Worm (Caenorhabditis elegans): ENCODE measurements around the gene srg-5.

DNA sequence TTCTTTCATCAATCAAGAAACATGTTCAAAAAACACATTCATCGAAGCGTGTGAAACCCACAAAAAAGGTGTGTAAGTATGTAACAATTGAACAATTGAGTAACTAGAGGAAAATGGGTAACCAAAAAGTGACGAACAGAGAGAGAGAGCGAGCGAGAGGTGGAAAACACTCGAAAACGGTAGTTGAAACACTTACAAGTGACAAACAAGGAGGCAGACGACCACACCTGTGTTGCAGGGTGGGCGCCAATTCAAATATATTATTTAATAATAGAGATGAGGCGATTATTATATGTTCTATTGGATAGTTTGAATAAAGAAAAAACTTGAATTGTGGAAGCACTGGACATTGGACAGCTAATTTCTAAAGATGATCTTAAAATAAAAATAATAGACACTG lies 25.0 kb upstream of the srg-5 start:
- TF ChIP-seq cog-1 (tag; optimal IDR thresholded peaks at IDR 0.05) (no peak), T22C8.4 (GFP tag; IDR thresholded peaks at IDR 0.05) (no peak)
